Fruit fly (Drosophila melanogaster) whole organism, embryonic: Measurements from ENCODE around the gene Fit2.
A peak's percentile ranks its signal among the peaks of the same experiment; 100 is the strongest.

Experiments
- Blimp-1 ChIP-seq: fragments of 200-800 bp; sonication (Bioruptor generic); optimal IDR thresholded peaks from 3 replicates; lab custom pipeline; 2018; ENCODE audit warnings: missing biosample characterization, missing genetic modification characterization, mild to moderate bottlenecking, moderate library complexity, missing genetic modification reagents
- CG10543 ChIP-seq: fragments of 200-800 bp; sonication (Bioruptor generic); optimal IDR thresholded peaks from 3 replicates; lab custom pipeline; 2017; ENCODE audit warnings: missing biosample characterization, mild to moderate bottlenecking, missing genetic modification characterization, moderate library complexity
- CG12769 ChIP-seq: fragments of 200-800 bp; sonication (Bioruptor generic); optimal IDR thresholded peaks from 2 replicates; lab custom pipeline; 2019; ENCODE audit warnings: missing biosample characterization, mild to moderate bottlenecking, missing genetic modification characterization, moderate library complexity
- CG1529 ChIP-seq: fragments of 200-800 bp; sonication (Bioruptor generic); optimal IDR thresholded peaks from 3 replicates; lab custom pipeline; 2018; ENCODE audit warnings: missing biosample characterization, missing genetic modification characterization
- CG17328 ChIP-seq: fragments of 200-800 bp; sonication (Bioruptor generic); IDR thresholded peaks from 2 replicates; pipeline ENCODE4 v1.3.6; 2022; ENCODE audit warnings: missing biosample characterization, missing genetic modification characterization
- CG17361 ChIP-seq: fragments of 200-800 bp; sonication (Bioruptor generic); IDR thresholded peaks from 3 replicates; pipeline ENCODE4 v1.3.6; 2022; ENCODE audit warnings: missing biosample characterization, missing genetic modification characterization
- CG18599 ChIP-seq: fragments of 200-800 bp; sonication (Bioruptor generic); optimal IDR thresholded peaks from 3 replicates; lab custom pipeline; 2017; ENCODE audit warnings: missing biosample characterization, missing genetic modification characterization, mild to moderate bottlenecking, moderate library complexity, missing genetic modification reagents
- CG18619 ChIP-seq: fragments of 200-800 bp; sonication (Bioruptor generic); optimal IDR thresholded peaks from 3 replicates; lab custom pipeline; 2017; ENCODE audit warnings: missing biosample characterization, mild to moderate bottlenecking, missing genetic modification characterization
- CG2202 ChIP-seq: fragments of 200-800 bp; sonication (Bioruptor generic); optimal IDR thresholded peaks from 2 replicates; lab custom pipeline; 2018; ENCODE audit warnings: missing biosample characterization, mild to moderate bottlenecking, missing genetic modification characterization
- CG2712 ChIP-seq: fragments of 200-800 bp; optimal IDR thresholded peaks from 3 replicates; lab custom pipeline; 2019; ENCODE audit warnings: missing biosample characterization, mild to moderate bottlenecking, missing genetic modification characterization, moderate library complexity
- CG2875 ChIP-seq: fragments of 200-800 bp; sonication (Bioruptor generic); optimal IDR thresholded peaks from 2 replicates; lab custom pipeline; 2017; ENCODE audit warnings: missing biosample characterization, mild to moderate bottlenecking, missing genetic modification characterization, missing genetic modification reagents
- CG30403 ChIP-seq: fragments of 200-800 bp; sonication (Bioruptor generic); optimal IDR thresholded peaks from 3 replicates; lab custom pipeline; 2016; ENCODE audit warnings: missing biosample characterization, missing genetic modification characterization
- CG32767 ChIP-seq: fragments of 200-800 bp; sonication (Bioruptor generic); IDR thresholded peaks from 2 replicates; pipeline ENCODE4 v1.3.6; 2022; ENCODE audit warnings: missing biosample characterization, missing genetic modification characterization
- CG4360 ChIP-seq: fragments of 200-800 bp; sonication (Bioruptor generic); IDR thresholded peaks from 2 replicates; pipeline ENCODE4 v1.3.6; 2022; ENCODE audit warnings: missing biosample characterization, missing genetic modification characterization
- CG5245 ChIP-seq: fragments of 200-800 bp; sonication (Bioruptor generic); optimal IDR thresholded peaks from 3 replicates; lab custom pipeline; 2016; ENCODE audit warnings: missing biosample characterization, missing genetic modification characterization
- CG6854 ChIP-seq: fragments of 200-800 bp; sonication (Bioruptor generic); optimal IDR thresholded peaks from 3 replicates; lab custom pipeline; 2017; ENCODE audit warnings: missing biosample characterization, mild to moderate bottlenecking, missing genetic modification characterization
- CG7839 ChIP-seq: fragments of 200-800 bp; sonication (Bioruptor generic); optimal IDR thresholded peaks from 3 replicates; lab custom pipeline; 2018; ENCODE audit warnings: missing biosample characterization, mild to moderate bottlenecking, missing genetic modification characterization, moderate library complexity
- CG7987 ChIP-seq: fragments of 200-800 bp; sonication (Bioruptor generic); optimal IDR thresholded peaks from 2 replicates; lab custom pipeline; 2018; ENCODE audit warnings: missing biosample characterization, mild to moderate bottlenecking, missing genetic modification characterization, moderate library complexity
- CG9215 ChIP-seq: fragments of 200-800 bp; sonication (Bioruptor generic); IDR thresholded peaks from 2 replicates; pipeline ENCODE4 v1.3.6; 2022; ENCODE audit warnings: missing biosample characterization, missing genetic modification characterization
- CG9797 ChIP-seq: fragments of 200-800 bp; sonication (Bioruptor generic); optimal IDR thresholded peaks from 3 replicates; lab custom pipeline; 2018; ENCODE audit warnings: missing biosample characterization, mild to moderate bottlenecking, missing genetic modification characterization
- CG9876 ChIP-seq: fragments of 200-800 bp; sonication (Bioruptor generic); optimal IDR thresholded peaks from 2 replicates; lab custom pipeline; 2016; ENCODE audit warnings: missing biosample characterization, missing genetic modification characterization
- CG9932 ChIP-seq: fragments of 200-800 bp; sonication (Bioruptor generic); IDR thresholded peaks from 2 replicates; pipeline ENCODE4 v1.3.6; 2022; ENCODE audit warnings: missing biosample characterization, missing genetic modification characterization
- CHES-1-like ChIP-seq: fragments of 200-800 bp; sonication (Bioruptor generic); optimal IDR thresholded peaks from 2 replicates; lab custom pipeline; 2016; ENCODE audit warnings: missing biosample characterization, missing genetic modification characterization
- Dref ChIP-seq: fragments of 200-800 bp; sonication (Bioruptor generic); IDR thresholded peaks from 2 replicates; pipeline ENCODE4 v1.3.6; 2022; ENCODE audit warnings: missing biosample characterization, missing genetic modification characterization
- Fer1 ChIP-seq: fragments of 200-800 bp; sonication (Bioruptor generic); optimal IDR thresholded peaks from 2 replicates; lab custom pipeline; 2017; ENCODE audit warnings: missing biosample characterization, mild to moderate bottlenecking, missing genetic modification characterization
- NC2β ChIP-seq: fragments of 200-800 bp; sonication (Bioruptor generic); optimal IDR thresholded peaks from 2 replicates; lab custom pipeline; 2016; ENCODE audit warnings: missing biosample characterization, missing genetic modification characterization
- Opbp ChIP-seq: fragments of 200-800 bp; sonication (Bioruptor generic); IDR thresholded peaks from 3 replicates; pipeline ENCODE4 v1.3.6; 2022; ENCODE audit warnings: missing biosample characterization, missing genetic modification characterization; ENCODE audit not compliant: partially characterized antibody
- Optix ChIP-seq: fragments of 200-800 bp; sonication (Bioruptor generic); IDR thresholded peaks from 3 replicates; pipeline ENCODE4 v1.3.6; 2022; ENCODE audit warnings: missing biosample characterization, missing genetic modification characterization
- Rfx ChIP-seq: fragments of 200-800 bp; sonication (Bioruptor generic); IDR thresholded peaks from 2 replicates; pipeline ENCODE4 v1.3.6; 2022; ENCODE audit warnings: missing biosample characterization, missing genetic modification characterization
- az2 ChIP-seq: fragments of 200-800 bp; sonication (Bioruptor generic); optimal IDR thresholded peaks from 3 replicates; lab custom pipeline; 2016; ENCODE audit warnings: missing biosample characterization, missing genetic modification characterization
- bab2 ChIP-seq: fragments of 200-800 bp; sonication (Bioruptor generic); optimal IDR thresholded peaks from 2 replicates; lab custom pipeline; 2016; ENCODE audit warnings: missing biosample characterization, missing genetic modification characterization
- bbx ChIP-seq: fragments of 200-800 bp; sonication (Bioruptor generic); IDR thresholded peaks from 2 replicates; pipeline ENCODE4 v1.3.6; 2022; ENCODE audit warnings: missing biosample characterization, missing genetic modification characterization; ENCODE audit not compliant: partially characterized antibody
- crp ChIP-seq, 2 experiments: fragments of 200-800 bp; sonication (Bioruptor generic); optimal IDR thresholded peaks; 2 replicates in 1 of 2; 3 replicates in 1 of 2; lab custom pipeline; 2017; ENCODE audit warnings: missing biosample characterization in 2 of 2, missing genetic modification characterization in 2 of 2, mild to moderate bottlenecking in 1 of 2, moderate library complexity in 1 of 2
- disco-r ChIP-seq: fragments of 200-800 bp; sonication (Bioruptor generic); optimal IDR thresholded peaks from 2 replicates; lab custom pipeline; 2016; ENCODE audit warnings: missing biosample characterization, missing genetic modification characterization
- gro ChIP-seq: fragments of 200-800 bp; sonication (Bioruptor generic); optimal IDR thresholded peaks from 2 replicates; lab custom pipeline; 2016; ENCODE audit warnings: missing biosample characterization, missing genetic modification characterization
- ham ChIP-seq: fragments of 200-800 bp; sonication (Bioruptor generic); IDR thresholded peaks from 2 replicates; pipeline ENCODE4 v1.3.6; 2022; ENCODE audit warnings: missing biosample characterization, missing genetic modification characterization
- hbn ChIP-seq: fragments of 200-800 bp; sonication (Bioruptor generic); IDR thresholded peaks from 2 replicates; pipeline ENCODE4 v1.3.6; 2022; ENCODE audit warnings: missing biosample characterization, missing genetic modification characterization; ENCODE audit not compliant: partially characterized antibody
- jing ChIP-seq: fragments of 200-800 bp; sonication (Bioruptor generic); optimal IDR thresholded peaks from 2 replicates; lab custom pipeline; 2018; ENCODE audit warnings: missing biosample characterization, mild to moderate bottlenecking, missing genetic modification characterization
- maf-S ChIP-seq: fragments of 200-800 bp; sonication (Bioruptor generic); optimal IDR thresholded peaks from 2 replicates; lab custom pipeline; 2016; ENCODE audit warnings: missing biosample characterization, missing genetic modification characterization
- nmo ChIP-seq: fragments of 200-800 bp; sonication (Bioruptor generic); optimal IDR thresholded peaks from 2 replicates; lab custom pipeline; 2018; ENCODE audit warnings: missing biosample characterization, mild to moderate bottlenecking, missing genetic modification characterization, moderate library complexity
- onecut ChIP-seq: fragments of 200-800 bp; sonication (Bioruptor generic); IDR thresholded peaks from 2 replicates; pipeline ENCODE4 v1.3.6; 2022; ENCODE audit warnings: missing biosample characterization, missing genetic modification characterization
- otp ChIP-seq: fragments of 200-800 bp; sonication (Bioruptor generic); IDR thresholded peaks from 3 replicates; pipeline ENCODE4, ENCODE4 v1.3.6; 2022; ENCODE audit warnings: missing biosample characterization, missing genetic modification characterization
- pb ChIP-seq: fragments of 200-800 bp; sonication (Bioruptor generic); optimal IDR thresholded peaks from 3 replicates; lab custom pipeline; 2016; ENCODE audit warnings: missing biosample characterization, missing genetic modification characterization
- pros ChIP-seq: fragments of 200-800 bp; sonication (Bioruptor generic); optimal IDR thresholded peaks from 3 replicates; lab custom pipeline; 2019; ENCODE audit warnings: missing biosample characterization, mild to moderate bottlenecking, missing genetic modification characterization, moderate library complexity
- ranshi ChIP-seq: fragments of 200-800 bp; sonication (Bioruptor generic); IDR thresholded peaks from 2 replicates; pipeline ENCODE4 v1.3.6; 2022; ENCODE audit warnings: missing biosample characterization, missing genetic modification characterization
- tx ChIP-seq: fragments of 200-800 bp; sonication (Bioruptor generic); optimal IDR thresholded peaks from 2 replicates; lab custom pipeline; 2016; ENCODE audit warnings: missing biosample characterization, missing genetic modification characterization
- vfl ChIP-seq: fragments of 200-800 bp; sonication (Bioruptor generic); optimal IDR thresholded peaks from 2 replicates; lab custom pipeline; 2016; ENCODE audit warnings: missing biosample characterization, missing genetic modification characterization
- zen2 ChIP-seq: fragments of 200-800 bp; sonication (Bioruptor generic); IDR thresholded peaks from 3 replicates; pipeline ENCODE4 v1.3.6; 2022; ENCODE audit warnings: missing biosample characterization, missing genetic modification characterization; ENCODE audit not compliant: partially characterized antibody
- zfh2 ChIP-seq: fragments of 200-800 bp; sonication (Bioruptor generic); optimal IDR thresholded peaks from 2 replicates; lab custom pipeline; 2016; ENCODE audit warnings: missing biosample characterization, missing genetic modification characterization

Gene Fit2

DNA sequence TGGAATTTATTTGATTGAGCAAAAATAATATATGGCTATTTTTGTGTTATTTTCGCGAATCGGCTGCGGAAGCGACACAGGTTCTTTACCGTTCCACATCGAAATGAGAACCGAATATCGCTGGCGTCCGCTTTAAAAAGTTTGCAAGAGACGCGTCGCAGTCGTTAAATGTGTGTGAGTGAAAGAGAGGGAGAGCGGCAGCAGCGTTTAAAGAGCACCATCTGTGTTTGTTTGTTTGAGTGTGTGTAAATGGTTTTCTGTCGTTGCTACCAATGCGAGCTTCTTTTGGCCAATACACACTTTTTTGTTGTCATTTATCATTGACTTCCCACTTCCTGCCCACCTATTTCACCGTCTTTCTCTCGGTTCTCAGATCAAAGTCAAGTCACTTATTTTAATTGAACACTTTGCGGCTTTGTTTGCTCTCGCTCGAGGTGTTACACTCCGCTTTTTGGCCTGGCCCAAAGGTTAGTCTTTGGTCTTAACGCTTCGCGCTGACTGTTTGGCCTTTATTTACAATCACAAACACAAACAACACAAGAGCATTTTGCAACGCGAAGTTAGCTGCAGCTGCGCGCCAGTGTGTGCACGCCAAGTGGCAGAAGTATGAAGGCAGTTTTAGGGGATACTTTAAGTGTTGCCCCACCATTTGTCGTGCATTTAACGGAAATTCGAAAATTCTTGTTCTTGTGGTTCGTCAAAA is 12.0 kb upstream of the Fit2 start, which contains the start of gene CG3764 (continued):
- peak; percentile 44; the same call in 1 of the 2 replicates for TF ChIP-seq ranshi
- TF ChIP-seq zen2 = no peak
- no peak for TF ChIP-seq Optix (GFP tag; lab: Robert Waterston, UW)
- peak; percentile 70 for TF ChIP-seq nmo (GFP tag; lab: Kevin White, UChicago)
- TF ChIP-seq CG2712 = peak; percentile 70
- TF ChIP-seq CG7839 = peak; percentile 58
- peak; percentile 63 for TF ChIP-seq disco-r (GFP tag; lab: Kevin White, UChicago)
- TF ChIP-seq otp = peak; percentile 65; the same call in 1 of the 3 replicates
- TF ChIP-seq ham (GFP tag; lab: Robert Waterston, UW) = no peak
- peak; percentile 95 for TF ChIP-seq CG10543 (GFP tag; lab: Kevin White, UChicago)
- peak; percentile 33; the same call in 1 of the 2 replicates for TF ChIP-seq CG9932 (GFP tag; lab: Robert Waterston, UW)
- TF ChIP-seq CG2202 (tag; lab: Kevin White, UChicago) = peak; percentile 78
- TF ChIP-seq CG9215 = no peak
- TF ChIP-seq tx (GFP tag; lab: Kevin White, UChicago) = peak; percentile 47
- TF ChIP-seq bab2 (GFP tag; lab: Kevin White, UChicago) = peak; percentile 66
- peak; percentile 84 for TF ChIP-seq pb (GFP tag; lab: Kevin White, UChicago)
- peak; percentile 85 for TF ChIP-seq NC2β (GFP tag; lab: Kevin White, UChicago)
- peak; percentile 46 for TF ChIP-seq CG4360 (GFP tag; lab: Robert Waterston, UW)
- peak; percentile 72 for TF ChIP-seq Rfx
- TF ChIP-seq CG18599 (GFP tag; lab: Kevin White, UChicago) = peak; percentile 76
- peak; percentile 77 for TF ChIP-seq CG1529
- peak; percentile 74 for TF ChIP-seq CG9797
- TF ChIP-seq hbn (GFP tag; lab: Robert Waterston, UW) = no peak
- peak; percentile 92 for TF ChIP-seq CHES-1-like (GFP tag; lab: Kevin White, UChicago)
- TF ChIP-seq CG7987 = peak; percentile 96
- peak; percentile 90 for TF ChIP-seq Fer1 (GFP tag; lab: Kevin White, UChicago)
- peak; percentile 65 for TF ChIP-seq bbx (GFP tag; lab: Robert Waterston, UW)
- peak; percentile 83 for TF ChIP-seq gro (GFP tag; lab: Kevin White, UChicago)
- peak; percentile 40 for TF ChIP-seq CG30403
- TF ChIP-seq Opbp (GFP tag; lab: Robert Waterston, UW) = peak; percentile 100
- TF ChIP-seq vfl (GFP tag; lab: Kevin White, UChicago) = peak; percentile 40
- peak; percentile 50 for TF ChIP-seq maf-S (GFP tag; lab: Kevin White, UChicago)
- peak; percentile 84 for TF ChIP-seq CG12769 (tag; lab: Kevin White, UChicago)
- peak; percentile 67 for TF ChIP-seq CG9876 (GFP tag; lab: Kevin White, UChicago)
- TF ChIP-seq onecut (GFP tag; lab: Robert Waterston, UW) = peak; percentile 72
- peak; percentile 45 for TF ChIP-seq Dref (GFP tag; lab: Robert Waterston, UW)
- peak; percentile 87 for TF ChIP-seq CG2875 (GFP tag; lab: Kevin White, UChicago)
- TF ChIP-seq Blimp-1 (GFP tag; lab: Kevin White, UChicago) = peak; percentile 56
- peak; percentile 33 for TF ChIP-seq az2 (GFP tag; lab: Kevin White, UChicago)
- TF ChIP-seq zfh2 (GFP tag; lab: Kevin White, UChicago) = peak; percentile 23
- peak; percentile 81 for TF ChIP-seq CG6854 (GFP tag; lab: Kevin White, UChicago)
- TF ChIP-seq CG32767 (GFP tag; lab: Robert Waterston, UW) = peak; percentile 88
- peak; percentile 76 for TF ChIP-seq CG17328 (GFP tag; lab: Robert Waterston, UW)
- peak in 1 of 2 experiments; percentile 61 for TF ChIP-seq crp (GFP tag; optimal IDR thresholded peaks at IDR 0.05; lab: Kevin White, UChicago)
- TF ChIP-seq pros = peak; percentile 49
- peak; percentile 52 for TF ChIP-seq jing (GFP tag; lab: Kevin White, UChicago)
- peak; percentile 30 for TF ChIP-seq CG5245
- peak; percentile 77 for TF ChIP-seq CG18619 (GFP tag; lab: Kevin White, UChicago)
- TF ChIP-seq CG17361 = peak; percentile 68
